Worm (Caenorhabditis elegans) whole organism, L4 larva: Measurements from ENCODE around the gene srt-28.

Experiments used
- lin-1 ChIP-seq: fragments of 200-800 bp; sonication (Bioruptor generic); IDR thresholded peaks from 2 replicates; pipeline ENCODE4 v1.3.6; 2022; ENCODE audit warnings: missing genetic modification reagents, missing genetic modification characterization, missing compliant biosample characterization
- lin-13 ChIP-seq: fragments of 150-350 bp; optimal IDR thresholded peaks from 2 replicates; lab custom pipeline; 2014; ENCODE audit warnings: missing biosample characterization, missing genetic modification reagents, missing genetic modification characterization

ce11 chrV:2750006-2750405, 36.6 kb upstream of the srt-28 start, which contains the start of gene srx-24:
- TF ChIP-seq lin-13 (GFP tag; lab: Kevin White, UChicago) (no peak), lin-1 (GFP tag; lab: Robert Waterston, UW) (no peak)
